Worm (Caenorhabditis elegans): ENCODE data around the gene ZK688.10.

DNA sequence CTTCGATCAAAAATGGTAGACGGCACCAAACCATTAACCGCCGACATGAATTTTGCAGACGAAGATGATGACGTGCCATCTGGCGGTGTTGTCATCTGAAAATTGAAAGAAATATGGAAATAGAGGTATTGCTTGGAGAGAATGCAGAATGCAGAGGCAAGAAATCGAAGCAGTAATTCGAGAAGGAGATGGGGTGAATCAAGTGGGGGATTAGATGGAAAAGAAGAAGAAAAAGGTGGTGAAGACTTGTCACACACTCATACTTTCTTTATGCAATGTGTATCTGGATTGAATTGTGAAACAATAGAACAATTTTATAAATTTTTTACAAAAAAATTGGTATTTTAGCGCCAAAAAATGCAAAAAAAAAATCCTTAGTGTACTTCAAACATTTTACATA lies 28.0 kb upstream of the ZK688.10 start, which contains the start of gene tag-250:
- TF ChIP-seq mdl-1 (tag; optimal IDR thresholded peaks at IDR 0.05) (no peak), elt-3 (tag; optimal IDR thresholded peaks at IDR 0.05) (no peak), lsy-2 (tag; optimal IDR thresholded peaks at IDR 0.05) (no peak), blmp-1 (tag; optimal IDR thresholded peaks at IDR 0.05) (no peak), ceh-82 (tag; optimal IDR thresholded peaks at IDR 0.05) (no peak), zag-1 (tag; optimal IDR thresholded peaks at IDR 0.05) (no peak), rnt-1 (tag; optimal IDR thresholded peaks at IDR 0.05) (no peak), egl-27 (tag; optimal IDR thresholded peaks at IDR 0.05) (no peak), lin-15B (tag; optimal IDR thresholded peaks at IDR 0.05) (no peak), ceh-8 (GFP tag; optimal IDR thresholded peaks at IDR 0.05) (no peak), fos-1 (tag; optimal IDR thresholded peaks at IDR 0.05) (no peak)

Data from whole organism, L1 larva.